Worm (Caenorhabditis elegans): Measurements from ENCODE around the gene atat-2.

ce11 chrX:5897038-5897437 lies 48.1 kb downstream of the atat-2 start, which contains the start of gene tbc-16:
- TF ChIP-seq F49E8.2 (tag; optimal IDR thresholded peaks at IDR 0.05; ENCODE audit: borderline replicate concordance) (no peak), nhr-102 (tag; optimal IDR thresholded peaks at IDR 0.05) (no peak)
